Fruit fly (Drosophila melanogaster) Kc167 (cell line): Measurements from ENCODE around the gene knrl.

ENCODE experiments used
- Sin3A ChIP-seq: fragments of >200 bp; optimal IDR thresholded peaks from 2 replicates; lab custom pipeline; 2018; ENCODE audit warnings: missing external identifiers
- h ChIP-seq: fragments of >200 bp; optimal IDR thresholded peaks from 3 replicates; lab custom pipeline; 2018; ENCODE audit warnings: missing external identifiers
- psq ChIP-seq: fragments of >200 bp; optimal IDR thresholded peaks from 2 replicates; lab custom pipeline; 2017; ENCODE audit warnings: missing external identifiers

- no peak for TF ChIP-seq h (lab: Kevin White, UChicago)
- no peak for TF ChIP-seq psq (lab: Kevin White, UChicago)
- no peak for TF ChIP-seq Sin3A (lab: Kevin White, UChicago)
Observed at dm6 chr3L:20570134-20570533, 50.3 kb downstream of the knrl start.
